Fruit fly (Drosophila melanogaster): ENCODE measurements around the gene CG32485.

The CG32485 gene

dm6 chr3L:3078398-3079155, 28.5 kb downstream of the CG32485 start (continued):
- no peak for TF ChIP-seq sima (GFP tag; optimal IDR thresholded peaks at IDR 0.05)
- TF ChIP-seq prd (optimal IDR thresholded peaks at IDR 0.05): no peak
- TF ChIP-seq prd (GFP tag; IDR thresholded peaks at IDR 0.05): peak; percentile 25; the same call in 1 of the 3 replicates
- peak; percentile 38 for TF ChIP-seq Rfx (GFP tag; IDR thresholded peaks at IDR 0.05)
- TF ChIP-seq CG2875 (GFP tag; optimal IDR thresholded peaks at IDR 0.05): peak; percentile 29
- no peak for TF ChIP-seq C15 (GFP tag; IDR thresholded peaks at IDR 0.05)
- no peak for TF ChIP-seq CG33213 (GFP tag; optimal IDR thresholded peaks at IDR 0.05)
- no peak for TF ChIP-seq trem (tag; optimal IDR thresholded peaks at IDR 0.05)
- peak; percentile 23 for TF ChIP-seq Fer3 (tag; optimal IDR thresholded peaks at IDR 0.05)
- TF ChIP-seq NC2α (GFP tag; optimal IDR thresholded peaks at IDR 0.05): no peak
- TF ChIP-seq caup (GFP tag; optimal IDR thresholded peaks at IDR 0.05; ENCODE audit: severe bottlenecking): peak; percentile 59
- TF ChIP-seq Deaf1 (tag; optimal IDR thresholded peaks at IDR 0.05): peak; percentile 1
- no peak; the same call in 1 of the 2 replicates for TF ChIP-seq gsb (GFP tag; IDR thresholded peaks at IDR 0.05)
- peak; percentile 41 for TF ChIP-seq CG15269 (tag; optimal IDR thresholded peaks at IDR 0.05)
- TF ChIP-seq pfk (GFP tag; optimal IDR thresholded peaks at IDR 0.05): peak; percentile 21
- no peak for TF ChIP-seq Usf (GFP tag; optimal IDR thresholded peaks at IDR 0.05)
- TF ChIP-seq unpg (GFP tag; optimal IDR thresholded peaks at IDR 0.05): peak; percentile 7
- TF ChIP-seq vvl (GFP tag; IDR thresholded peaks at IDR 0.05): peak; percentile 85
- peak; percentile 4; the same call in 1 of the 2 replicates for TF ChIP-seq HLH3B (GFP tag; IDR thresholded peaks at IDR 0.05)
- no peak for TF ChIP-seq ttk (GFP tag; IDR thresholded peaks at IDR 0.05)
- TF ChIP-seq CG6272 (GFP tag; IDR thresholded peaks at IDR 0.05): peak; percentile 19; the same call in 1 of the 2 replicates
- peak; percentile 21 for TF ChIP-seq CG10147 (GFP tag; optimal IDR thresholded peaks at IDR 0.05)
- no peak for TF ChIP-seq CG17328 (GFP tag; IDR thresholded peaks at IDR 0.05)
- peak; percentile 43 for TF ChIP-seq dmrt99B (tag; optimal IDR thresholded peaks at IDR 0.05)
- TF ChIP-seq lmd (GFP tag; IDR thresholded peaks at IDR 0.05): peak; percentile 44; the same call in 1 of the 2 replicates
- peak; percentile 81 for TF ChIP-seq CG12071 (GFP tag; optimal IDR thresholded peaks at IDR 0.05)
- peak; percentile 61; the same call in 1 of the 2 replicates for TF ChIP-seq CG14014 (GFP tag; IDR thresholded peaks at IDR 0.05)
- TF ChIP-seq CG13624 (GFP tag; optimal IDR thresholded peaks at IDR 0.05): no peak
- TF ChIP-seq CG7556 (GFP tag; optimal IDR thresholded peaks at IDR 0.05): peak; percentile 48
- no peak for TF ChIP-seq Scr (GFP tag; IDR thresholded peaks at IDR 0.05; ENCODE audit: partially characterized antibody)
- TF ChIP-seq sens-2 (GFP tag; IDR thresholded peaks at IDR 0.05): no peak
- no peak for TF ChIP-seq CG7372 (GFP tag; IDR thresholded peaks at IDR 0.05)
- TF ChIP-seq CG4360 (GFP tag; IDR thresholded peaks at IDR 0.05): no peak
- peak; percentile 58; the same call in 1 of the 3 replicates for TF ChIP-seq ci (GFP tag; IDR thresholded peaks at IDR 0.05)
- peak; percentile 87 for TF ChIP-seq grau (tag; optimal IDR thresholded peaks at IDR 0.05)
- TF ChIP-seq CG2120 (GFP tag; optimal IDR thresholded peaks at IDR 0.05): peak; percentile 60
- no peak for TF ChIP-seq Vsx1 (GFP tag; optimal IDR thresholded peaks at IDR 0.05)
- TF ChIP-seq Tbp (GFP tag; optimal IDR thresholded peaks at IDR 0.05): no peak
- TF ChIP-seq chinmo (GFP tag; IDR thresholded peaks at IDR 0.05; ENCODE audit: partially characterized antibody): peak; percentile 90
- no peak for TF ChIP-seq usp (GFP tag; optimal IDR thresholded peaks at IDR 0.05)
- TF ChIP-seq CG9609 (GFP tag; optimal IDR thresholded peaks at IDR 0.05): no peak
- TF ChIP-seq row (GFP tag; IDR thresholded peaks at IDR 0.05): peak; percentile 71
- peak; percentile 16 for TF ChIP-seq MTF-1 (GFP tag; optimal IDR thresholded peaks at IDR 0.05; ENCODE audit: borderline replicate concordance)
- peak; percentile 48 for TF ChIP-seq Sox102F (GFP tag; optimal IDR thresholded peaks at IDR 0.05)
- TF ChIP-seq E2f2 (GFP tag; IDR thresholded peaks at IDR 0.05): peak; percentile 50
- TF ChIP-seq fd102C (GFP tag; optimal IDR thresholded peaks at IDR 0.05): no peak
- TF ChIP-seq CG9437 (GFP tag; optimal IDR thresholded peaks at IDR 0.05): peak; percentile 36
- TF ChIP-seq CG4328 (GFP tag; optimal IDR thresholded peaks at IDR 0.05): peak; percentile 46
- peak; percentile 68 for TF ChIP-seq CG2678 (tag; optimal IDR thresholded peaks at IDR 0.05)
- TF ChIP-seq CG9932 (GFP tag; IDR thresholded peaks at IDR 0.05): no peak

Measured in whole organism, embryonic.